Fruit fly (Drosophila melanogaster) whole organism, adult: Measurements from ENCODE around the gene Trx2.

Experiments used
- CG12768 ChIP-seq: fragments of 200-800 bp; sonication (Bioruptor generic); optimal IDR thresholded peaks from 2 replicates; lab custom pipeline; 2017; ENCODE audit warnings: missing biosample characterization, missing genetic modification characterization, mild to moderate bottlenecking, moderate library complexity, missing genetic modification reagents
- CG14711 ChIP-seq: fragments of 200-800 bp; sonication (Bioruptor generic); optimal IDR thresholded peaks from 2 replicates; lab custom pipeline; 2018; ENCODE audit warnings: missing biosample characterization, mild to moderate bottlenecking, missing genetic modification characterization, moderate library complexity
- CG33017 ChIP-seq: fragments of 200-800 bp; sonication (Bioruptor generic); optimal IDR thresholded peaks from 2 replicates; lab custom pipeline; 2018; ENCODE audit warnings: missing biosample characterization, mild to moderate bottlenecking, missing genetic modification characterization, moderate library complexity
- CG5204 ChIP-seq: fragments of 200-800 bp; sonication (Bioruptor generic); optimal IDR thresholded peaks from 2 replicates; lab custom pipeline; 2016; ENCODE audit warnings: missing biosample characterization, missing genetic modification characterization
- CG7101 ChIP-seq: fragments of 200-800 bp; sonication (Bioruptor generic); optimal IDR thresholded peaks from 2 replicates; lab custom pipeline; 2018; ENCODE audit warnings: missing biosample characterization, mild to moderate bottlenecking, missing genetic modification characterization, moderate library complexity
- Clk ChIP-seq: fragments of 200-800 bp; sonication (Bioruptor generic); optimal IDR thresholded peaks from 2 replicates; lab custom pipeline; 2017; ENCODE audit warnings: missing biosample characterization, missing genetic modification characterization
- Hr96 ChIP-seq: fragments of 200-800 bp; sonication (Bioruptor generic); optimal IDR thresholded peaks from 2 replicates; lab custom pipeline; 2016; ENCODE audit warnings: missing biosample characterization, missing genetic modification characterization
- Mnt ChIP-seq: fragments of 200-800 bp; sonication (Bioruptor generic); optimal IDR thresholded peaks from 2 replicates; lab custom pipeline; 2016; ENCODE audit warnings: missing biosample characterization, mild to moderate bottlenecking, missing genetic modification characterization
- bab1 ChIP-seq: fragments of 200-800 bp; sonication (Bioruptor generic); optimal IDR thresholded peaks from 3 replicates; lab custom pipeline; 2019; ENCODE audit warnings: missing biosample characterization, mild to moderate bottlenecking, missing genetic modification characterization, moderate library complexity
- cnc ChIP-seq, 2 experiments: fragments of >200 bp; optimal IDR thresholded peaks; 2 replicates each; lab custom pipeline; 2017
- kay ChIP-seq: fragments of 200-800 bp; sonication (Bioruptor generic); peaks from one replicate; lab custom pipeline; 2016; ENCODE audit warnings: missing biosample characterization, missing genetic modification characterization, borderline replicate concordance
- ovo ChIP-seq: fragments of 200-800 bp; sonication (Bioruptor generic); optimal IDR thresholded peaks from 2 replicates; lab custom pipeline; 2016; ENCODE audit warnings: missing biosample characterization, missing genetic modification characterization
- pad ChIP-seq: fragments of 200-800 bp; sonication (Bioruptor generic); optimal IDR thresholded peaks from 3 replicates; lab custom pipeline; 2017; ENCODE audit warnings: missing biosample characterization, missing genetic modification characterization, mild to moderate bottlenecking, moderate library complexity, missing genetic modification reagents
- toe ChIP-seq: fragments of 200-800 bp; sonication (Bioruptor generic); optimal IDR thresholded peaks from 2 replicates; lab custom pipeline; 2016; ENCODE audit warnings: missing biosample characterization, missing genetic modification characterization

- TF ChIP-seq pad (GFP tag; lab: Kevin White, UChicago) = no peak
- no peak for TF ChIP-seq Mnt (GFP tag; lab: Kevin White, UChicago)
- TF ChIP-seq Hr96 (GFP tag; lab: Kevin White, UChicago) = no peak
- no peak for TF ChIP-seq CG33017 (tag; lab: Kevin White, UChicago)
- no peak for TF ChIP-seq CG14711 (tag; lab: Kevin White, UChicago)
- TF ChIP-seq CG7101 (tag; lab: Kevin White, UChicago) = no peak
- no peak for TF ChIP-seq kay (GFP tag; lab: Kevin White, UChicago)
- TF ChIP-seq Clk = no peak
- TF ChIP-seq bab1 (GFP tag; lab: Kevin White, UChicago) = no peak
- no peak for TF ChIP-seq CG12768 (GFP tag; lab: Kevin White, UChicago)
- no peak for TF ChIP-seq ovo (GFP tag; lab: Kevin White, UChicago)
- no peak for TF ChIP-seq cnc (optimal IDR thresholded peaks at IDR 0.05; lab: Kevin White, UChicago)
- TF ChIP-seq CG5204 = no peak
- no peak for TF ChIP-seq toe
Observed at dm6 chr2L:9601220-9601619, 11.7 kb upstream of the Trx2 start.
